Worm (Caenorhabditis elegans) whole organism, L4 larva: ENCODE results near the gene sams-5.

Source experiments
- F44E2.7 ChIP-seq: fragments of 200-800 bp; sonication (Bioruptor generic); IDR thresholded peaks from 2 replicates; pipeline ENCODE4 v2.1.2; 2022; ENCODE audit warnings: missing genetic modification characterization, missing compliant biosample characterization
- R02D3.7 ChIP-seq: fragments of 150-350 bp; sonication (generic microtip); optimal IDR thresholded peaks from 3 replicates; lab custom pipeline; 2014; ENCODE audit warnings: missing biosample characterization, missing genetic modification characterization
- T20F7.1 ChIP-seq: fragments of 200-800 bp; sonication (Bioruptor generic); optimal IDR thresholded peaks from 2 replicates; lab custom pipeline; 2018; ENCODE audit warnings: mild to moderate bottlenecking, missing genetic modification characterization, missing compliant biosample characterization
- Y105C5A.15 ChIP-seq: fragments of 200-800 bp; sonication (Bioruptor generic); IDR thresholded peaks from 2 replicates; pipeline ENCODE4 v1.3.6; 2022; ENCODE audit warnings: missing genetic modification characterization, missing compliant biosample characterization
- Y5F2A.4 ChIP-seq: fragments of 200-800 bp; sonication (Bioruptor generic); optimal IDR thresholded peaks from 2 replicates; lab custom pipeline; 2018; ENCODE audit warnings: mild to moderate bottlenecking, missing genetic modification characterization, missing compliant biosample characterization
- ZK546.5 ChIP-seq, 2 experiments: sonication (generic microtip); optimal IDR thresholded peaks; 2 replicates each; lab custom pipeline; 2017; ENCODE audit warnings: missing biosample characterization in 2 of 2, missing genetic modification characterization in 2 of 2
- aha-1 ChIP-seq: fragments of 150-350 bp; peaks from one replicate; lab custom pipeline; 2014; ENCODE audit warnings: missing biosample characterization, missing genetic modification characterization
- ama-1 ChIP-seq: fragments of 150-350 bp; optimal IDR thresholded peaks from 2 replicates; lab custom pipeline; 2014; ENCODE audit warnings: inconsistent platforms, mixed read lengths
- ceh-20 ChIP-seq: fragments of 200-800 bp; sonication (Bioruptor generic); IDR thresholded peaks from 2 replicates; pipeline ENCODE4 v1.3.6; 2022; ENCODE audit warnings: missing genetic modification reagents, missing genetic modification characterization, missing compliant biosample characterization
- ceh-32 ChIP-seq: sonication (generic microtip); optimal IDR thresholded peaks from 2 replicates; lab custom pipeline; 2016; ENCODE audit warnings: mild to moderate bottlenecking, missing genetic modification characterization, missing compliant biosample characterization; ENCODE audit not compliant: poor library complexity
- daf-16 ChIP-seq, 3 experiments: sonication (generic microtip); optimal IDR thresholded peaks; 2 replicates each; lab custom pipeline; 2016 to 2017; ENCODE audit warnings: missing genetic modification characterization in 3 of 3, missing genetic modification reagents in 3 of 3, mild to moderate bottlenecking in 2 of 3, missing compliant biosample characterization in 2 of 3, missing biosample characterization in 1 of 3, moderate library complexity in 1 of 3
- dmd-6 ChIP-seq: fragments of 200-800 bp; sonication (Bioruptor generic); IDR thresholded peaks from 2 replicates; pipeline ENCODE4 v1.3.6; 2022; ENCODE audit warnings: missing genetic modification reagents, missing genetic modification characterization, missing compliant biosample characterization
- dmd-8 ChIP-seq: fragments of 200-800 bp; sonication (Bioruptor generic); IDR thresholded peaks from 2 replicates; pipeline ENCODE4 v1.3.6; 2022; ENCODE audit warnings: missing genetic modification characterization, missing compliant biosample characterization
- dmd-9 ChIP-seq: fragments of 200-800 bp; sonication (Bioruptor generic); IDR thresholded peaks from 2 replicates; pipeline ENCODE4 v1.3.6; 2022; ENCODE audit warnings: missing genetic modification reagents, missing genetic modification characterization, missing compliant biosample characterization
- egl-27 ChIP-seq: sonication (generic microtip); optimal IDR thresholded peaks from 3 replicates; lab custom pipeline; 2017; ENCODE audit warnings: missing biosample characterization, missing genetic modification reagents, missing genetic modification characterization
- egl-43 ChIP-seq: fragments of 200-800 bp; sonication (Bioruptor generic); IDR thresholded peaks from 2 replicates; pipeline ENCODE4 v1.3.6; 2022; ENCODE audit warnings: missing genetic modification reagents, missing genetic modification characterization, missing compliant biosample characterization
- fos-1 ChIP-seq: fragments of 150-350 bp; optimal IDR thresholded peaks from 2 replicates; lab custom pipeline; 2014; ENCODE audit warnings: missing biosample characterization, missing genetic modification characterization
- hlh-30 ChIP-seq: sonication (generic microtip); optimal IDR thresholded peaks from 2 replicates; lab custom pipeline; 2017; ENCODE audit warnings: antibody characterized with exemption, mild to moderate bottlenecking, missing genetic modification characterization, missing compliant biosample characterization; ENCODE audit not compliant: insufficient read depth
- jun-1 ChIP-seq: fragments of 150-350 bp; optimal IDR thresholded peaks from 2 replicates; lab custom pipeline; 2014; ENCODE audit warnings: missing biosample characterization, missing genetic modification reagents, missing genetic modification characterization
- lim-7 ChIP-seq: fragments of 200-800 bp; sonication (Bioruptor generic); IDR thresholded peaks from 2 replicates; pipeline ENCODE4 v1.3.6; 2022; ENCODE audit warnings: missing genetic modification characterization, missing compliant biosample characterization
- lin-15B ChIP-seq: fragments of 150-350 bp; sonication (generic microtip); optimal IDR thresholded peaks from 3 replicates; lab custom pipeline; 2014; ENCODE audit warnings: missing biosample characterization, missing genetic modification characterization
- lir-3 ChIP-seq: sonication (generic microtip); optimal IDR thresholded peaks from 2 replicates; lab custom pipeline; 2016; ENCODE audit warnings: mild to moderate bottlenecking, missing genetic modification characterization, missing compliant biosample characterization
- madf-9 ChIP-seq: fragments of 200-800 bp; sonication (Bioruptor generic); conservative IDR thresholded peaks from 2 replicates; pipeline ENCODE4 v1.3.6; 2022; ENCODE audit warnings: missing genetic modification reagents, missing genetic modification characterization, missing compliant biosample characterization
- mes-2 ChIP-seq: sonication (generic microtip); optimal IDR thresholded peaks from 2 replicates; lab custom pipeline; 2016; ENCODE audit warnings: missing genotype, mild to moderate bottlenecking, missing genetic modification characterization, missing compliant biosample characterization; ENCODE audit not compliant: poor library complexity, severe bottlenecking
- mxl-2 ChIP-seq: fragments of 200-800 bp; sonication (Bioruptor generic); conservative IDR thresholded peaks from 2 replicates; pipeline ENCODE4 v1.3.6; 2022; ENCODE audit warnings: missing genetic modification reagents, missing genetic modification characterization, missing compliant biosample characterization
- nhr-28 ChIP-seq: fragments of 150-350 bp; optimal IDR thresholded peaks from 2 replicates; lab custom pipeline; 2014; ENCODE audit warnings: missing biosample characterization, missing genetic modification characterization
- nhr-41 ChIP-seq: fragments of 200-800 bp; sonication (Bioruptor generic); IDR thresholded peaks from 2 replicates; pipeline ENCODE4 v1.3.6; 2022; ENCODE audit warnings: missing genetic modification reagents, missing genetic modification characterization, missing compliant biosample characterization
- nhr-42 ChIP-seq: fragments of 200-800 bp; sonication (Bioruptor generic); IDR thresholded peaks from 2 replicates; pipeline ENCODE4 v1.3.6; 2022; ENCODE audit warnings: missing genetic modification characterization, missing compliant biosample characterization
- nhr-6 ChIP-seq: fragments of 150-350 bp; optimal IDR thresholded peaks from 2 replicates; lab custom pipeline; 2014; ENCODE audit warnings: missing biosample characterization, missing genetic modification characterization
- php-3 ChIP-seq: fragments of 200-800 bp; sonication (Bioruptor generic); IDR thresholded peaks from 2 replicates; pipeline ENCODE4 v1.3.6; 2022; ENCODE audit warnings: missing genetic modification reagents, missing genetic modification characterization, missing compliant biosample characterization
- pqm-1 ChIP-seq: sonication (generic microtip); optimal IDR thresholded peaks from 2 replicates; lab custom pipeline; 2017; ENCODE audit warnings: missing biosample characterization, missing genetic modification characterization
- set-16 ChIP-seq: fragments of 200-800 bp; sonication (Bioruptor generic); IDR thresholded peaks from 2 replicates; pipeline ENCODE4 v1.3.6; 2022; ENCODE audit warnings: missing genetic modification reagents, missing genetic modification characterization, missing compliant biosample characterization
- snpc-1.2 ChIP-seq: fragments of 200-800 bp; sonication (Bioruptor generic); IDR thresholded peaks from 2 replicates; pipeline ENCODE4 v1.3.6; 2022; ENCODE audit warnings: missing genetic modification reagents, missing genetic modification characterization, missing compliant biosample characterization
- snpc-4 ChIP-seq: fragments of 150-350 bp; optimal IDR thresholded peaks from 2 replicates; lab custom pipeline; 2014; ENCODE audit warnings: missing biosample characterization, missing genetic modification characterization
- unc-62 ChIP-seq, 3 experiments: fragments of 150-350 bp in 1 of 3; sonication (generic microtip); optimal IDR thresholded peaks in 2 of 3; peaks in 1 of 3; 1 replicate in 1 of 3; 2 replicates in 2 of 3; lab custom pipeline; 2014 to 2017; ENCODE audit warnings: missing biosample characterization in 3 of 3, missing genetic modification characterization in 3 of 3, missing genetic modification reagents in 3 of 3, missing genotype in 1 of 3
- zip-11 ChIP-seq: fragments of 200-800 bp; sonication (Bioruptor generic); IDR thresholded peaks from 2 replicates; pipeline ENCODE4 v1.3.6; 2022; ENCODE audit warnings: missing genetic modification characterization, missing compliant biosample characterization
- ztf-11 ChIP-seq: fragments of 150-350 bp; optimal IDR thresholded peaks from 2 replicates; lab custom pipeline; 2014; ENCODE audit warnings: missing biosample characterization, missing genetic modification characterization

sams-5 gene

DNA sequence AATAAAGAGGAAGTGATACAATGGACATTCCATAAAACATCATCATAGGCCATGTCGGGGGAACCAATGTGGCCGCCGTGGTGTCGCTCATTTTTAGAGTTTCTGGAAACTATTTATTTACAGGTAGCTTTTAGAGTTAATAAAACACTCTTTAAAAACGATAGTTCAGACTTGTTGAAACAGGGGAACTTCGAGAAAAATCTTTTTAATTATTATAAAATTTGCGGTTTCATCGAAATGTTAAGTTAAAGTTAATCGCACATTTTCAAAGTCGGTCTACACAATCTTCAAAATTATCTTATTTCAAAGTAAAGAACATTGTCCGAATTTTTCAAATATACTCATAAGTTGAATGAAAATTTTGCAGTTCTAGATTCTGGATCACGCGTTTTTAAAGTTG lies 5.0 kb upstream of the sams-5 start, which contains the start of gene ops-1:
ops-1 (minus strand) TSS at position 101 of the 400 bp plus-strand sequence.
- TF ChIP-seq mes-2 = no peak
- TF ChIP-seq dmd-8 (GFP tag; lab: Robert Waterston, UW) = no peak
- TF ChIP-seq R02D3.7 (tag; lab: Kevin White, UChicago) = no peak

DNA sequence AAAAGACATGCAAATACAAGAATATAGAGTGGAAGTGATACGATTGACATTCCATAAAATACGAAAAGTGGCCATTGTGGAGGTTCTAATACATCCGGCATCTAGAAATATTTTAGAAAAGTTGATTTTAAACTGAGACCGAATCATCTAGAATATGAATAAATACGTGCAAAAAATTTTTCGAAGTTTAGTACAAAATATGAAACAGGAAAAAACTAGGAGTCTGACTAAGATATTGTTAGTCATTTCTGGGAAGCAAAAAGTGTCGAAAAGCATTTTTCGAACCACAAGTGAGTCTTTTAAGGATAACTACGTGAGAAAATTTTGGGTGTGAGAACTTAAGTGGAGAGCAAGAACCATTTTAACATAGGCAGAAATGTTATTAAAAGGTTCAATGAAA lies 2.8 kb upstream of the sams-5 start, which contains the start of gene srv-32:
srv-32 (minus strand) TSS at position 101 of the 400 bp plus-strand sequence.
- TF ChIP-seq snpc-1.2 (GFP tag; lab: Robert Waterston, UW) = no peak
- TF ChIP-seq zip-11 (GFP tag; lab: Robert Waterston, UW) = no peak
- TF ChIP-seq T20F7.1 (GFP tag; lab: Kevin White, UChicago) = no peak
- no peak for TF ChIP-seq hlh-30
- TF ChIP-seq mxl-2 (GFP tag; lab: Robert Waterston, UW) = no peak
- TF ChIP-seq lir-3 (tag; lab: Kevin White, UChicago) = no peak
- TF ChIP-seq lim-7 = no peak
- no peak for TF ChIP-seq fos-1 (tag; lab: Kevin White, UChicago)
- no peak for TF ChIP-seq F44E2.7 (GFP tag; lab: Robert Waterston, UW)
- TF ChIP-seq Y5F2A.4 (GFP tag; lab: Kevin White, UChicago) = no peak
- TF ChIP-seq daf-16 (GFP tag; optimal IDR thresholded peaks at IDR 0.05; lab: Kevin White, UChicago) = no peak
- no peak for TF ChIP-seq daf-16 (tag; optimal IDR thresholded peaks at IDR 0.05; lab: Kevin White, UChicago)
- TF ChIP-seq snpc-4 = no peak
- no peak for TF ChIP-seq nhr-6 (tag; lab: Kevin White, UChicago)
- no peak for TF ChIP-seq Y105C5A.15 (GFP tag; lab: Robert Waterston, UW)
- TF ChIP-seq ZK546.5 (tag; optimal IDR thresholded peaks at IDR 0.05; lab: Kevin White, UChicago) = no peak
- TF ChIP-seq lin-15B (tag; lab: Kevin White, UChicago) = no peak
- TF ChIP-seq aha-1 (tag; lab: Kevin White, UChicago) = no peak
- TF ChIP-seq ama-1 (lab: Kevin White, UChicago) = no peak
- no peak for TF ChIP-seq egl-27 (tag; lab: Kevin White, UChicago)
- TF ChIP-seq R02D3.7 (tag; lab: Kevin White, UChicago) = no peak
- TF ChIP-seq, all 104 proteins: peak for 0

DNA sequence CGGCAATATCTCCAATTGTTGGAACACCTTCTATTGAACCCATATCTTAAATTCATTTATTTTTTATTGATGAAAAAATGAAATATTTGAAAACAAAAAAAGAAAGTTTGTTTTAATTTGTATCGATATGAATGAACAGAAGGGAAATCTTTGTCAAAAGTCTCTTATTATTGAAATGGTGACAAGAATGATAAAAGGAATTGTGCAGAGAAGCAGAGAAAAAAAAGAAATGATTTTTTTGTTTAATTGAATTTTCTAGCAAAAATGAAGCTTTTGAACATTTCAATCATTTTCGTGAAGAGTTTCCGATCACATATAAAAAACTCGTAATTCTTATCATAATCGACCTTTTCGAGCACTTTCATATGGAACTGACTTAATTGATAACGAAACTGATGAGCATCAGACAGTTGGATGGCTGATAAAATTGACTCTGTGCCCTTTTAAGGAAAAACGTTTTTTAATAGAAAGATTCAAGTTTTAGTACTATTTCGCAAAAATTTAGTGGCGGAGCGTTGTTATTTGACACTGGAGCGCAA lies 3.6 kb downstream of the sams-5 start, which contains the start of the genes aat-4 and T13A10.1:
aat-4 (minus strand) TSS at position 51 of the 539 bp plus-strand sequence.
T13A10.1 (plus strand) TSS at position 411 of the 539 bp plus-strand sequence.
- TF ChIP-seq set-16 (no peak), nhr-41 (GFP tag; lab: Robert Waterston, UW) (peak; percentile 65; the same call in 1 of the 2 replicates), dmd-6 (GFP tag; lab: Robert Waterston, UW) (peak; percentile 88), unc-62 (GFP tag; optimal IDR thresholded peaks at IDR 0.05 in 1 of 2; lab: Kevin White, UChicago) (peak in 1 of 2 experiments; percentile 74), unc-62 (tag; optimal IDR thresholded peaks at IDR 0.05; lab: Kevin White, UChicago) (no peak), egl-43 (GFP tag; lab: Robert Waterston, UW) (no peak), ztf-11 (tag; lab: Kevin White, UChicago) (no peak), nhr-42 (GFP tag; lab: Robert Waterston, UW) (no peak), madf-9 (GFP tag; lab: Robert Waterston, UW) (no peak), php-3 (peak; percentile 84), pqm-1 (peak; percentile 92), nhr-28 (peak; percentile 60)

DNA sequence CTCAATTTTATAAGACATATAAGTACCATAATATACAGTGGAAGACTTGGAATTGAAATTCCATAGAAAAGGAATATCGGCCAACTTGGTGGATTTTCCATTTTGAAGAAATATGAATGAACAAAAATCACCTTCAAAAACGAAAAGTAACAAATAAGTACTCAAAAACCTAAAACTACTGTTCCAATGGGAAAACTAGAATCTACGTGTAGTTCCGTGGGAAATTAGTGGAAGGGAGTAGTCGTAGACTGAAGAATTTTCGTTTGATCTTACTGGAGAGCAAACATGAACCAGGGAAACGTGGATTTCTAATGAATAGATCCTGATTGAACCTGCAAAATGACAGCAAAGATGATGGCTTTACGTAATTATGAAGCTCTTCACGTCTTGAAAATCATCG lies 7.4 kb downstream of the sams-5 start, which contains the start of gene srv-31:
srv-31 (minus strand) TSS at position 101 of the 400 bp plus-strand sequence.
- TF ChIP-seq jun-1 (tag; lab: Kevin White, UChicago) (no peak), nhr-42 (GFP tag; lab: Robert Waterston, UW) (no peak), ama-1 (lab: Kevin White, UChicago) (no peak), ceh-20 (GFP tag; lab: Robert Waterston, UW) (no peak), F44E2.7 (GFP tag; lab: Robert Waterston, UW) (no peak), ceh-32 (tag; lab: Kevin White, UChicago) (no peak), dmd-9 (GFP tag; lab: Robert Waterston, UW) (no peak), hlh-30 (no peak), fos-1 (tag; lab: Kevin White, UChicago) (no peak)
